Worm (Caenorhabditis elegans) whole organism, L4 larva: ENCODE results near the gene rbm-28.

Source experiments
- D1046.2 ChIP-seq: fragments of 200-800 bp; sonication (Bioruptor generic); IDR thresholded peaks from 2 replicates; pipeline ENCODE4 v1.3.6; 2022; ENCODE audit warnings: missing genetic modification characterization, missing compliant biosample characterization
- F10B5.3 ChIP-seq: sonication (generic microtip); optimal IDR thresholded peaks from 2 replicates; lab custom pipeline; 2016; ENCODE audit warnings: mild to moderate bottlenecking, missing genetic modification characterization, missing compliant biosample characterization
- F37D6.2 ChIP-seq: sonication (generic microtip); optimal IDR thresholded peaks from 2 replicates; lab custom pipeline; 2016; ENCODE audit warnings: mild to moderate bottlenecking, missing genetic modification characterization, missing compliant biosample characterization
- T26A8.4 ChIP-seq: fragments of 200-800 bp; sonication (Bioruptor generic); IDR thresholded peaks from 2 replicates; pipeline ENCODE4 v1.3.6; 2022; ENCODE audit warnings: missing genetic modification characterization, missing compliant biosample characterization
- Y105C5A.15 ChIP-seq: fragments of 200-800 bp; sonication (Bioruptor generic); IDR thresholded peaks from 2 replicates; pipeline ENCODE4 v1.3.6; 2022; ENCODE audit warnings: missing genetic modification characterization, missing compliant biosample characterization
- ZK337.2 ChIP-seq: fragments of 200-800 bp; sonication (Bioruptor generic); IDR thresholded peaks from 2 replicates; pipeline ENCODE4 v1.3.6; 2022; ENCODE audit warnings: missing genetic modification reagents, missing genetic modification characterization, missing compliant biosample characterization
- ZK546.5 ChIP-seq, 2 experiments: sonication (generic microtip); optimal IDR thresholded peaks; 2 replicates each; lab custom pipeline; 2017; ENCODE audit warnings: missing biosample characterization in 2 of 2, missing genetic modification characterization in 2 of 2
- aha-1 ChIP-seq: fragments of 150-350 bp; peaks from one replicate; lab custom pipeline; 2014; ENCODE audit warnings: missing biosample characterization, missing genetic modification characterization
- aly-2 ChIP-seq: sonication (generic microtip); optimal IDR thresholded peaks from 2 replicates; lab custom pipeline; 2018; ENCODE audit warnings: missing biosample characterization, missing genetic modification characterization
- arid-1 ChIP-seq: fragments of 200-800 bp; sonication (Bioruptor generic); conservative IDR thresholded peaks from 2 replicates; pipeline ENCODE4 v1.3.6; 2022; ENCODE audit warnings: missing genetic modification reagents, missing genetic modification characterization, missing compliant biosample characterization
- ceh-28 ChIP-seq: fragments of 150-350 bp; optimal IDR thresholded peaks from 2 replicates; lab custom pipeline; 2014; ENCODE audit warnings: missing biosample characterization, missing genetic modification reagents, missing genetic modification characterization
- daf-16 ChIP-seq, 3 experiments: sonication (generic microtip); optimal IDR thresholded peaks; 2 replicates each; lab custom pipeline; 2016 to 2017; ENCODE audit warnings: missing genetic modification characterization in 3 of 3, missing genetic modification reagents in 3 of 3, mild to moderate bottlenecking in 2 of 3, missing compliant biosample characterization in 2 of 3, missing biosample characterization in 1 of 3, moderate library complexity in 1 of 3
- daf-8 ChIP-seq: fragments of 200-800 bp; sonication (Bioruptor generic); IDR thresholded peaks from 2 replicates; pipeline ENCODE4 v1.3.6; 2022; ENCODE audit warnings: missing genetic modification characterization, missing compliant biosample characterization
- egl-27 ChIP-seq: sonication (generic microtip); optimal IDR thresholded peaks from 3 replicates; lab custom pipeline; 2017; ENCODE audit warnings: missing biosample characterization, missing genetic modification reagents, missing genetic modification characterization
- egl-43 ChIP-seq: fragments of 200-800 bp; sonication (Bioruptor generic); IDR thresholded peaks from 2 replicates; pipeline ENCODE4 v1.3.6; 2022; ENCODE audit warnings: missing genetic modification reagents, missing genetic modification characterization, missing compliant biosample characterization
- fos-1 ChIP-seq: fragments of 150-350 bp; optimal IDR thresholded peaks from 2 replicates; lab custom pipeline; 2014; ENCODE audit warnings: missing biosample characterization, missing genetic modification characterization
- hlh-11 ChIP-seq: fragments of 200-800 bp; sonication (Bioruptor generic); optimal IDR thresholded peaks from 2 replicates; lab custom pipeline; 2018; ENCODE audit warnings: mild to moderate bottlenecking, missing genetic modification characterization, missing compliant biosample characterization
- hmg-1.1 ChIP-seq: fragments of 200-800 bp; sonication (Bioruptor generic); IDR thresholded peaks from 2 replicates; pipeline ENCODE4 v1.3.6; 2022; ENCODE audit warnings: missing genetic modification reagents, missing genetic modification characterization, missing compliant biosample characterization
- lim-7 ChIP-seq: fragments of 200-800 bp; sonication (Bioruptor generic); IDR thresholded peaks from 2 replicates; pipeline ENCODE4 v1.3.6; 2022; ENCODE audit warnings: missing genetic modification characterization, missing compliant biosample characterization
- lin-15B ChIP-seq: fragments of 150-350 bp; sonication (generic microtip); optimal IDR thresholded peaks from 3 replicates; lab custom pipeline; 2014; ENCODE audit warnings: missing biosample characterization, missing genetic modification characterization
- lsy-2 ChIP-seq, 2 experiments: fragments of 150-350 bp in 1 of 2; sonication (generic microtip) in 1 of 2; optimal IDR thresholded peaks; 2 replicates each; lab custom pipeline; 2014 to 2017; ENCODE audit warnings: missing biosample characterization in 2 of 2, missing genetic modification characterization in 2 of 2
- mdt-29 ChIP-seq: fragments of 200-800 bp; sonication (Bioruptor generic); IDR thresholded peaks from 2 replicates; pipeline ENCODE4 v1.3.6; 2022; ENCODE audit warnings: missing genetic modification reagents, missing genetic modification characterization, missing compliant biosample characterization
- nhr-10 ChIP-seq: fragments of 150-350 bp; optimal IDR thresholded peaks from 2 replicates; lab custom pipeline; 2014; ENCODE audit warnings: missing biosample characterization, missing genetic modification characterization
- nhr-102 ChIP-seq: sonication (generic microtip); optimal IDR thresholded peaks from 2 replicates; lab custom pipeline; 2016; ENCODE audit warnings: mild to moderate bottlenecking, missing genetic modification characterization, moderate library complexity, missing compliant biosample characterization
- nhr-11 ChIP-seq: fragments of 150-350 bp; optimal IDR thresholded peaks from 2 replicates; lab custom pipeline; 2014; ENCODE audit warnings: missing biosample characterization, missing genetic modification characterization
- nhr-111 ChIP-seq: fragments of 200-800 bp; sonication (Bioruptor generic); optimal IDR thresholded peaks from 2 replicates; lab custom pipeline; 2018; ENCODE audit warnings: mild to moderate bottlenecking, missing genetic modification characterization, missing compliant biosample characterization
- nhr-28 ChIP-seq: fragments of 150-350 bp; optimal IDR thresholded peaks from 2 replicates; lab custom pipeline; 2014; ENCODE audit warnings: missing biosample characterization, missing genetic modification characterization
- nhr-76 ChIP-seq: fragments of 150-350 bp; optimal IDR thresholded peaks from 2 replicates; lab custom pipeline; 2014; ENCODE audit warnings: missing biosample characterization, missing genetic modification characterization
- nhr-77 ChIP-seq: fragments of 150-350 bp; optimal IDR thresholded peaks from 2 replicates; lab custom pipeline; 2014; ENCODE audit warnings: missing biosample characterization, missing genetic modification characterization
- pha-4 ChIP-seq, 2 experiments: fragments of 150-350 bp in 1 of 2; fragments of 200-800 bp in 1 of 2; sonication (Bioruptor generic) in 1 of 2; IDR thresholded peaks in 1 of 2; optimal IDR thresholded peaks in 1 of 2; 2 replicates each; pipeline versions ENCODE4 v1.3.6 to Lab custom; 2014 to 2022; ENCODE audit warnings: missing genetic modification characterization in 2 of 2, missing genetic modification reagents in 2 of 2, missing biosample characterization in 1 of 2, missing compliant biosample characterization in 1 of 2
- php-3 ChIP-seq: fragments of 200-800 bp; sonication (Bioruptor generic); IDR thresholded peaks from 2 replicates; pipeline ENCODE4 v1.3.6; 2022; ENCODE audit warnings: missing genetic modification reagents, missing genetic modification characterization, missing compliant biosample characterization
- sdz-12 ChIP-seq: fragments of 200-800 bp; sonication (Bioruptor generic); optimal IDR thresholded peaks from 2 replicates; lab custom pipeline; 2018; ENCODE audit warnings: mild to moderate bottlenecking, missing genetic modification characterization, missing compliant biosample characterization
- snpc-4 ChIP-seq: fragments of 150-350 bp; optimal IDR thresholded peaks from 2 replicates; lab custom pipeline; 2014; ENCODE audit warnings: missing biosample characterization, missing genetic modification characterization
- unc-130 ChIP-seq: sonication (generic microtip); optimal IDR thresholded peaks from 2 replicates; lab custom pipeline; 2016; ENCODE audit warnings: missing genetic modification reagents, missing genetic modification characterization, missing compliant biosample characterization
- unc-62 ChIP-seq, 3 experiments: fragments of 150-350 bp in 1 of 3; sonication (generic microtip); optimal IDR thresholded peaks in 2 of 3; peaks in 1 of 3; 1 replicate in 1 of 3; 2 replicates in 2 of 3; lab custom pipeline; 2014 to 2017; ENCODE audit warnings: missing biosample characterization in 3 of 3, missing genetic modification characterization in 3 of 3, missing genetic modification reagents in 3 of 3, missing genotype in 1 of 3
- zip-2 ChIP-seq: fragments of 150-350 bp; optimal IDR thresholded peaks from 2 replicates; lab custom pipeline; 2014; ENCODE audit warnings: missing biosample characterization, missing genetic modification characterization
- ztf-7 ChIP-seq: fragments of 150-350 bp; optimal IDR thresholded peaks from 2 replicates; lab custom pipeline; 2014; ENCODE audit warnings: missing biosample characterization, missing genetic modification characterization

The rbm-28 gene

DNA sequence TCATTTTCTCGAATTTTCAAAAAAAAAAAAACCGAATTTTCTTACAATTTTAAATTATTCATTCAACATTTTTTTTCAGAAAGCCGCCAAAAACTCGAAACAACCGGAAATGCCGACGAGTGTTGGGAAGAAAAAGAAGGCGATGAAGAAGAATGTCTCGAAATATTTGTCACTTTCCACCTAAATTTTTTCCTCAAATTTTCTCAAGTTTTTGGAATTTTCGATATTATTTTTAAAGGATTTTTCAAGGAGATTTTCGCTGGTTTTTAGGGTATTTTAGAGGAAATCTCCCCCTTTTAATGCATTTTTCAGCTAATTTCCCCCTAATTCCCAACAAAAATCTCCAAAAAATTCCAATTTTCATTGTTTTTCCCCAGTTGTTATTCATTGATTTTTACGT lies 9.1 kb downstream of the rbm-28 start:
- TF ChIP-seq lsy-2 (tag; optimal IDR thresholded peaks at IDR 0.05; lab: Kevin White, UChicago) (no peak), F37D6.2 (no peak), nhr-11 (no peak), aly-2 (no peak), unc-62 (GFP tag; optimal IDR thresholded peaks at IDR 0.05 in 1 of 2; lab: Kevin White, UChicago) (peak in 1 of 2 experiments; percentile 79), unc-62 (tag; optimal IDR thresholded peaks at IDR 0.05; lab: Kevin White, UChicago) (no peak), lin-15B (tag; lab: Kevin White, UChicago) (no peak), snpc-4 (tag; lab: Kevin White, UChicago) (no peak), nhr-77 (tag; lab: Kevin White, UChicago) (no peak), zip-2 (tag; lab: Kevin White, UChicago) (no peak), ZK546.5 (tag; optimal IDR thresholded peaks at IDR 0.05; lab: Kevin White, UChicago) (no peak), aha-1 (tag; lab: Kevin White, UChicago) (peak; percentile 65)

ce11 chrII:14866668-14867067 lies 9.6 kb downstream of the rbm-28 start, which contains the start of gene gpx-2:
Gene gpx-2, plus strand, starts transcription at chrII:14866766.
- TF ChIP-seq pha-4 (GFP tag; IDR thresholded peaks at IDR 0.05; lab: Robert Waterston, UW), result no peak
- no peak for TF ChIP-seq pha-4 (tag; optimal IDR thresholded peaks at IDR 0.05; lab: Kevin White, UChicago)
- no peak for TF ChIP-seq daf-16 (GFP tag; optimal IDR thresholded peaks at IDR 0.05; lab: Kevin White, UChicago)
- peak; percentile 0 for TF ChIP-seq daf-16 (tag; optimal IDR thresholded peaks at IDR 0.05; lab: Kevin White, UChicago)
- TF ChIP-seq arid-1 (GFP tag; lab: Robert Waterston, UW), result 0 out of 2 replicates have a peak, but pooled peaks have one; percentile 29
- peak; percentile 58 for TF ChIP-seq aha-1 (tag; lab: Kevin White, UChicago)
- TF ChIP-seq hlh-11 (tag; lab: Kevin White, UChicago), result peak; percentile 22
- no peak for TF ChIP-seq hmg-1.1 (GFP tag; lab: Robert Waterston, UW)
- peak; percentile 44 for TF ChIP-seq nhr-102
- 0 out of 2 replicates have a peak, but pooled peaks have one; percentile 23 for TF ChIP-seq Y105C5A.15 (GFP tag; lab: Robert Waterston, UW)

ce11 chrII:14867530-14867929 lies 10.5 kb downstream of the rbm-28 start:
- TF ChIP-seq nhr-28 (tag; lab: Kevin White, UChicago) (no peak), egl-43 (GFP tag; lab: Robert Waterston, UW) (peak; percentile 53; the same call in 1 of the 2 replicates), ztf-7 (tag; lab: Kevin White, UChicago) (no peak), fos-1 (tag; lab: Kevin White, UChicago) (no peak), T26A8.4 (GFP tag; lab: Robert Waterston, UW) (no peak), lsy-2 (tag; optimal IDR thresholded peaks at IDR 0.05; lab: Kevin White, UChicago) (no peak), mdt-29 (GFP tag; lab: Robert Waterston, UW) (no peak), nhr-111 (GFP tag; lab: Kevin White, UChicago) (no peak), unc-62 (GFP tag; optimal IDR thresholded peaks at IDR 0.05 in 1 of 2; lab: Kevin White, UChicago) (no peak), unc-62 (tag; optimal IDR thresholded peaks at IDR 0.05; lab: Kevin White, UChicago) (no peak), php-3 (GFP tag; lab: Robert Waterston, UW) (no peak), ZK337.2 (GFP tag; lab: Robert Waterston, UW) (0 out of 2 replicates have a peak, but pooled peaks have one; percentile 9), D1046.2 (GFP tag; lab: Robert Waterston, UW) (0 out of 2 replicates have a peak, but pooled peaks have one; percentile 61), sdz-12 (no peak), lim-7 (no peak), nhr-10 (tag; lab: Kevin White, UChicago) (no peak), nhr-76 (tag; lab: Kevin White, UChicago) (no peak), egl-27 (tag; lab: Kevin White, UChicago) (no peak), F10B5.3 (tag; lab: Kevin White, UChicago) (no peak), nhr-102 (no peak), unc-130 (GFP tag; lab: Kevin White, UChicago) (no peak), daf-8 (GFP tag; lab: Robert Waterston, UW) (no peak), ceh-28 (tag; lab: Kevin White, UChicago) (no peak)
